Worm (Caenorhabditis elegans) whole organism, young adult: Measurements from ENCODE around the gene gid-2.

Source experiments
- B0035.1 ChIP-seq: sonication (generic microtip); optimal IDR thresholded peaks from 2 replicates; lab custom pipeline; 2016; ENCODE audit warnings: missing genetic modification characterization, mild to moderate bottlenecking, missing compliant biosample characterization, missing genotype, missing genetic modification reagents
- B0261.1 ChIP-seq: sonication (generic microtip); optimal IDR thresholded peaks from 2 replicates; lab custom pipeline; 2016; ENCODE audit warnings: mild to moderate bottlenecking, missing genetic modification characterization, moderate library complexity, missing compliant biosample characterization
- C06A6.2 ChIP-seq: fragments of 200-800 bp; sonication (Bioruptor generic); conservative IDR thresholded peaks from 2 replicates; pipeline ENCODE4 v1.3.6; 2022; ENCODE audit warnings: missing genetic modification characterization, missing compliant biosample characterization
- F23B12.7 ChIP-seq: sonication (generic microtip); optimal IDR thresholded peaks from 2 replicates; lab custom pipeline; 2017; ENCODE audit warnings: missing genetic modification characterization, mild to moderate bottlenecking, missing compliant biosample characterization, antibody characterized with exemption, moderate library complexity; ENCODE audit not compliant: insufficient read depth
- F39B2.1 ChIP-seq: fragments of 200-800 bp; sonication (Bioruptor generic); IDR thresholded peaks from 2 replicates; pipeline ENCODE4 v1.3.6; 2022; ENCODE audit warnings: missing genetic modification reagents, missing genetic modification characterization, missing compliant biosample characterization
- K11D2.4 ChIP-seq: fragments of 200-800 bp; sonication (Bioruptor generic); IDR thresholded peaks from 2 replicates; pipeline ENCODE4 v1.3.6; 2022; ENCODE audit warnings: missing genetic modification reagents, missing genetic modification characterization, missing compliant biosample characterization
- K12H6.12 ChIP-seq: fragments of 200-800 bp; sonication (Bioruptor generic); optimal IDR thresholded peaks from 2 replicates; lab custom pipeline; 2018; ENCODE audit warnings: mild to moderate bottlenecking, missing genetic modification characterization, missing compliant biosample characterization
- Y56A3A.18 ChIP-seq: fragments of 200-800 bp; sonication (Bioruptor generic); IDR thresholded peaks from 2 replicates; pipeline ENCODE4 v1.3.6; 2022; ENCODE audit warnings: missing genetic modification reagents, missing genetic modification characterization, missing compliant biosample characterization
- akir-1 ChIP-seq: fragments of 200-800 bp; sonication (Bioruptor generic); optimal IDR thresholded peaks from 2 replicates; lab custom pipeline; 2018; ENCODE audit warnings: mild to moderate bottlenecking, missing genetic modification characterization, moderate library complexity, missing compliant biosample characterization
- aptf-2 ChIP-seq: fragments of 200-800 bp; sonication (Bioruptor generic); conservative IDR thresholded peaks from 2 replicates; pipeline ENCODE4 v1.3.6; 2022; ENCODE audit warnings: missing genetic modification reagents, missing genetic modification characterization, missing compliant biosample characterization
- atf-7 ChIP-seq: sonication (generic microtip); optimal IDR thresholded peaks from 2 replicates; lab custom pipeline; 2017; ENCODE audit warnings: mild to moderate bottlenecking, missing genetic modification characterization, missing compliant biosample characterization
- attf-5 ChIP-seq: fragments of 200-800 bp; sonication (Bioruptor generic); optimal IDR thresholded peaks from 2 replicates; lab custom pipeline; 2018; ENCODE audit warnings: mild to moderate bottlenecking, missing genetic modification characterization, missing compliant biosample characterization
- ccch-3 ChIP-seq: fragments of 200-800 bp; sonication (Bioruptor generic); optimal IDR thresholded peaks from 2 replicates; lab custom pipeline; 2018; ENCODE audit warnings: mild to moderate bottlenecking, missing genetic modification characterization, missing compliant biosample characterization
- ceh-40 ChIP-seq: fragments of 200-800 bp; sonication (Bioruptor generic); IDR thresholded peaks from 2 replicates; pipeline ENCODE4 v1.3.6; 2022; ENCODE audit warnings: missing genetic modification characterization, missing compliant biosample characterization
- ceh-79 ChIP-seq: sonication (generic microtip); optimal IDR thresholded peaks from 2 replicates; lab custom pipeline; 2017; ENCODE audit warnings: mild to moderate bottlenecking, missing genetic modification characterization, missing compliant biosample characterization
- ceh-91 ChIP-seq: fragments of 200-800 bp; sonication (Bioruptor generic); IDR thresholded peaks from 2 replicates; pipeline ENCODE4 v1.3.6; 2022; ENCODE audit warnings: missing genetic modification reagents, missing genetic modification characterization, missing compliant biosample characterization
- chd-7 ChIP-seq: sonication (generic microtip); optimal IDR thresholded peaks from 2 replicates; lab custom pipeline; 2016; ENCODE audit warnings: mild to moderate bottlenecking, missing genetic modification characterization, moderate library complexity, missing compliant biosample characterization
- dox-1 ChIP-seq: fragments of 200-800 bp; sonication (Bioruptor generic); IDR thresholded peaks from 2 replicates; pipeline ENCODE4 v1.3.6; 2022; ENCODE audit warnings: missing genetic modification reagents, missing genetic modification characterization, missing compliant biosample characterization
- egrh-3 ChIP-seq: fragments of 200-800 bp; sonication (Bioruptor generic); IDR thresholded peaks from 2 replicates; pipeline ENCODE4 v1.3.6; 2022; ENCODE audit warnings: missing genetic modification reagents, missing genetic modification characterization, missing compliant biosample characterization
- ekl-4 ChIP-seq: fragments of 200-800 bp; sonication (Bioruptor generic); IDR thresholded peaks from 2 replicates; pipeline ENCODE4 v1.3.6; 2022; ENCODE audit warnings: missing genetic modification reagents, missing genetic modification characterization, missing compliant biosample characterization
- hmg-1.2 ChIP-seq: fragments of 200-800 bp; sonication (Bioruptor generic); IDR thresholded peaks from 2 replicates; pipeline ENCODE4 v1.3.6; 2022; ENCODE audit warnings: missing genetic modification reagents, missing genetic modification characterization, missing compliant biosample characterization
- hrde-1 ChIP-seq: sonication (generic microtip); optimal IDR thresholded peaks from 2 replicates; lab custom pipeline; 2016; ENCODE audit warnings: missing genetic modification characterization, mild to moderate bottlenecking, missing compliant biosample characterization, moderate library complexity, missing genotype, missing genetic modification reagents, borderline replicate concordance
- hsf-1 ChIP-seq: fragments of 200-800 bp; sonication (Bioruptor generic); IDR thresholded peaks from 2 replicates; pipeline ENCODE4 v1.3.6; 2022; ENCODE audit warnings: missing genetic modification reagents, missing genetic modification characterization, missing compliant biosample characterization
- let-526 ChIP-seq: fragments of 200-800 bp; sonication (Bioruptor generic); IDR thresholded peaks from 2 replicates; pipeline ENCODE4 v1.3.6; 2022; ENCODE audit warnings: missing genetic modification reagents, missing genetic modification characterization, missing compliant biosample characterization
- let-607 ChIP-seq, 2 experiments: fragments of 200-800 bp in 1 of 2; sonication (Bioruptor generic) in 1 of 2; sonication (generic microtip) in 1 of 2; optimal IDR thresholded peaks; 2 replicates each; lab custom pipeline; 2016 to 2018; ENCODE audit warnings: mild to moderate bottlenecking in 2 of 2, missing compliant biosample characterization in 2 of 2, missing genetic modification characterization in 2 of 2, moderate library complexity in 2 of 2, missing genotype in 1 of 2
- lin-26 ChIP-seq: fragments of 200-800 bp; sonication (Bioruptor generic); IDR thresholded peaks from 2 replicates; pipeline ENCODE4 v1.3.6; 2022; ENCODE audit warnings: missing genetic modification reagents, missing genetic modification characterization, missing compliant biosample characterization
- lin-35 ChIP-seq, 3 experiments: fragments of 150-350 bp in 2 of 3; sonication (generic microtip) in 1 of 3; optimal IDR thresholded peaks; 2 replicates each; lab custom pipeline; 2014 to 2018; ENCODE audit warnings: missing biosample characterization in 3 of 3, missing genetic modification characterization in 3 of 3, missing genetic modification reagents in 3 of 3
- lin-40 ChIP-seq: sonication (generic microtip); optimal IDR thresholded peaks from 2 replicates; lab custom pipeline; 2016; ENCODE audit warnings: missing genetic modification characterization, mild to moderate bottlenecking, missing compliant biosample characterization, missing genotype, missing genetic modification reagents
- madf-10 ChIP-seq: sonication (generic microtip); optimal IDR thresholded peaks from 2 replicates; lab custom pipeline; 2016; ENCODE audit warnings: mild to moderate bottlenecking, missing genetic modification characterization, missing compliant biosample characterization
- madf-3 ChIP-seq: fragments of 200-800 bp; sonication (Bioruptor generic); IDR thresholded peaks from 2 replicates; pipeline ENCODE4 v1.3.6; 2022; ENCODE audit warnings: missing genetic modification reagents, missing genetic modification characterization, missing compliant biosample characterization
- mel-28 ChIP-seq: sonication (generic microtip); optimal IDR thresholded peaks from 2 replicates; lab custom pipeline; 2016; ENCODE audit warnings: borderline replicate concordance, mild to moderate bottlenecking, missing genetic modification characterization, missing compliant biosample characterization
- nhr-179 ChIP-seq: sonication (generic microtip); optimal IDR thresholded peaks from 2 replicates; lab custom pipeline; 2016; ENCODE audit warnings: mild to moderate bottlenecking, missing genetic modification characterization, missing compliant biosample characterization
- nhr-80 ChIP-seq: sonication (generic microtip); optimal IDR thresholded peaks from 2 replicates; lab custom pipeline; 2016; ENCODE audit warnings: missing genetic modification characterization, missing compliant biosample characterization
- rec-8 ChIP-seq, 2 experiments: sonication (generic microtip); optimal IDR thresholded peaks; 2 replicates each; lab custom pipeline; 2016; ENCODE audit warnings: mild to moderate bottlenecking in 2 of 2, missing genetic modification characterization in 2 of 2, missing genetic modification reagents in 2 of 2, missing genotype in 2 of 2, missing biosample characterization in 1 of 2, missing compliant biosample characterization in 1 of 2, moderate library complexity in 1 of 2
- sea-2 ChIP-seq: fragments of 200-800 bp; sonication (Bioruptor generic); IDR thresholded peaks from 2 replicates; pipeline ENCODE4 v1.3.6; 2022; ENCODE audit warnings: missing genetic modification characterization, missing compliant biosample characterization
- tlf-1 ChIP-seq: fragments of 200-800 bp; sonication (Bioruptor generic); optimal IDR thresholded peaks from 2 replicates; lab custom pipeline; 2018; ENCODE audit warnings: mild to moderate bottlenecking, missing genetic modification characterization, missing compliant biosample characterization
- ztf-18 ChIP-seq: sonication (generic microtip); optimal IDR thresholded peaks from 2 replicates; lab custom pipeline; 2016; ENCODE audit warnings: missing genotype, mild to moderate bottlenecking, missing genetic modification characterization, missing compliant biosample characterization
- ztf-28 ChIP-seq: fragments of 200-800 bp; sonication (Bioruptor generic); IDR thresholded peaks from 2 replicates; pipeline ENCODE4 v1.3.6; 2022; ENCODE audit warnings: missing genetic modification reagents, missing genetic modification characterization, missing compliant biosample characterization
- ztf-3 ChIP-seq: fragments of 200-800 bp; sonication (Bioruptor generic); optimal IDR thresholded peaks from 2 replicates; lab custom pipeline; 2018; ENCODE audit warnings: mild to moderate bottlenecking, missing genetic modification characterization, missing compliant biosample characterization

gid-2 gene

DNA sequence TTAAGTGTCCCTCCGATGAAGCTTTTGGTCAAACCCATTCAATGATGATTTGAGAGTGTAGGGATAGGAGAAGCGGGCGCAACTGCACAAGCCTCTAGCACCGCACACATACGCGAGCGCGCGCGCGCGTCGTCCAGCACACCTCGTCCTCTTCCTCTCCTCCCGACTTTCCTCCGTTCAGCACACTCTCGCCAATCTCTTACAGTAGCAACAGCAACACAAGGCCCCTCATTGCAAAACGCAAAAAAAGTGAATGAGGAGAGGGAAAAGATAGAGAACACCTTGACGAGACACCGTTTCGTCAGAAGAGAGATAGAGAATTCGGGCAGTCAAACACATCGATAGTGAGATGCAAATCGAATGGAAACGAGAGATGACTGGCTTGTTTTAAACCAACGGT is 6.3 kb downstream of the gid-2 start (continued):
- TF ChIP-seq ceh-79 (tag; lab: Kevin White, UChicago) (no peak), B0261.1 (tag; lab: Kevin White, UChicago) (no peak), ceh-91 (GFP tag; lab: Robert Waterston, UW) (no peak), F23B12.7 (peak; percentile 3), lin-40 (tag; lab: Kevin White, UChicago) (peak; percentile 44), rec-8 (tag; optimal IDR thresholded peaks at IDR 0.05; lab: Kevin White, UChicago) (no peak), K11D2.4 (no peak), C06A6.2 (GFP tag; lab: Robert Waterston, UW) (no peak), ztf-3 (GFP tag; lab: Kevin White, UChicago) (no peak), lin-26 (GFP tag; lab: Robert Waterston, UW) (0 out of 2 replicates have a peak, but pooled peaks have one; percentile 14), hmg-1.2 (GFP tag; lab: Robert Waterston, UW) (peak; percentile 58), ztf-18 (peak; percentile 29), B0035.1 (tag; lab: Kevin White, UChicago) (no peak), mel-28 (tag; lab: Kevin White, UChicago) (no peak), ekl-4 (GFP tag; lab: Robert Waterston, UW) (0 out of 2 replicates have a peak, but pooled peaks have one; percentile 26), egrh-3 (peak; percentile 93), chd-7 (tag; lab: Kevin White, UChicago) (peak; percentile 3), aptf-2 (no peak), attf-5 (GFP tag; lab: Kevin White, UChicago) (peak; percentile 47), dox-1 (peak; percentile 55; the same call in 1 of the 2 replicates), lin-35 (GFP tag; optimal IDR thresholded peaks at IDR 0.05; lab: Kevin White, UChicago) (no peak), nhr-80 (tag; lab: Kevin White, UChicago) (peak; percentile 91), F39B2.1 (GFP tag; lab: Robert Waterston, UW) (no peak), hrde-1 (no peak), ztf-28 (no peak), tlf-1 (GFP tag; lab: Kevin White, UChicago) (no peak), K12H6.12 (tag; lab: Kevin White, UChicago) (peak; percentile 54)

DNA sequence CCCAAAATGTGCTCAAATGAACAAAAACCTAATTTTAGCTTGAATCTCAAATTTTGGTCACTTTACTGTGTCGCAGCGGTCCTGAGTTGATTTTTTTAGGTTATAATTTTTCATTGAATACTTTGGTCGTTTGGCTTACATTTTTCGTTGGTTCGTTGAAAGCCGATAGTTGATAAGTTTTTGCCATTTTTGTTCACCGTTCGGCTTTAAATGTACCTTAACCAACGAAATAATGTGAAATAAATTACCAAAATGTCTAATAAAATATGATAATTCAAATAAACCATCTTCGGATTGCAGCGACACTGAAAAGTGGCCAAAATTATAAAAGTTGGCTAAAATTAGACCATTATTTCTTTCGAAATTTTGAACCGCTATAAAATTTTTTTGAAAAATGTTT is 8.4 kb downstream of the gid-2 start:
- TF ChIP-seq madf-3 (GFP tag; lab: Robert Waterston, UW), result no peak

ce11 chrX:2427404-2427803 is 11.4 kb downstream of the gid-2 start, which contains the start of gene gcy-31:
Gene gcy-31, minus strand, starts transcription at chrX:2427504.
- TF ChIP-seq hmg-1.2 (GFP tag; lab: Robert Waterston, UW), result no peak
- no peak for TF ChIP-seq nhr-179 (tag; lab: Kevin White, UChicago)

DNA sequence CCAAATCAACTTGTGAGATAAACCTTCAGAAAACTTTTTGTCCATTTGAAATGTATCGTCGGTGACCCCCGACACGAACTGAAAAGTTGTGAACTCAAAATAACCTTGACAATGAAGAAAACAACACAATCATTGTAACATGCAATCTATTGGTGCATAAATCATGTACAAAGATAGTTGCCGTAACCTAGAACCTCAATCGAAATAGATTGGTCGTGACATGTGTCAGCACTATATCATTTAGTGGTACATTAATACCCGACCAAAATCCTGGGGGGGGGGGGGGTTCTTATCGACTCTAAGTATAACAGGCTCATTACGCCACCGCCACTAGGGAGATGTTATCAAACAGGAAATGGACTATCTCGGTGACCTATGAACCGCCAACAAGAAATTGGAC is 11.8 kb downstream of the gid-2 start:
- no peak for TF ChIP-seq ceh-91 (GFP tag; lab: Robert Waterston, UW)
- TF ChIP-seq ceh-40 (GFP tag; lab: Robert Waterston, UW), result no peak
- TF ChIP-seq F23B12.7, result no peak
- no peak for TF ChIP-seq madf-10 (tag; lab: Kevin White, UChicago)
- TF ChIP-seq akir-1, result no peak
- no peak for TF ChIP-seq ccch-3 (GFP tag; lab: Kevin White, UChicago)
- TF ChIP-seq sea-2 (GFP tag; lab: Robert Waterston, UW), result no peak
- TF ChIP-seq Y56A3A.18 (GFP tag; lab: Robert Waterston, UW), result no peak
- no peak for TF ChIP-seq hmg-1.2 (GFP tag; lab: Robert Waterston, UW)
- no peak for TF ChIP-seq C06A6.2 (GFP tag; lab: Robert Waterston, UW)
- TF ChIP-seq atf-7 (tag; lab: Kevin White, UChicago), result no peak
- TF ChIP-seq let-607 (tag; optimal IDR thresholded peaks at IDR 0.05; lab: Kevin White, UChicago), result no peak
- TF ChIP-seq hsf-1 (GFP tag; lab: Robert Waterston, UW), result no peak
- no peak for TF ChIP-seq let-526
- TF ChIP-seq, all 124 proteins: peak for 0
